Worm (Caenorhabditis elegans) whole organism, L4 larva: ENCODE data around the gene pie-1.

ENCODE experiments used
- aly-2 ChIP-seq: sonication (generic microtip); optimal IDR thresholded peaks from 2 replicates; lab custom pipeline; 2018; ENCODE audit warnings: missing biosample characterization, missing genetic modification characterization
- lsy-2 ChIP-seq, 2 experiments: fragments of 150-350 bp in 1 of 2; sonication (generic microtip) in 1 of 2; optimal IDR thresholded peaks; 2 replicates each; lab custom pipeline; 2014 to 2017; ENCODE audit warnings: missing biosample characterization in 2 of 2, missing genetic modification characterization in 2 of 2
- mxl-2 ChIP-seq: fragments of 200-800 bp; sonication (Bioruptor generic); conservative IDR thresholded peaks from 2 replicates; pipeline ENCODE4 v1.3.6; 2022; ENCODE audit warnings: missing genetic modification reagents, missing genetic modification characterization, missing compliant biosample characterization
- skn-1 ChIP-seq: fragments of 150-350 bp; optimal IDR thresholded peaks from 2 replicates; lab custom pipeline; 2014; ENCODE audit warnings: missing biosample characterization, missing genetic modification characterization
- zag-1 ChIP-seq: fragments of 150-350 bp; optimal IDR thresholded peaks from 2 replicates; lab custom pipeline; 2014; ENCODE audit warnings: missing biosample characterization, missing genetic modification characterization
- ztf-11 ChIP-seq: fragments of 150-350 bp; optimal IDR thresholded peaks from 2 replicates; lab custom pipeline; 2014; ENCODE audit warnings: missing biosample characterization, missing genetic modification characterization

ce11 chrIII:12428799-12429351 is 2.2 kb downstream of the pie-1 start:
- no peak for TF ChIP-seq aly-2 (tag; lab: Kevin White, UChicago)
- no peak for TF ChIP-seq zag-1 (tag; lab: Kevin White, UChicago)
- no peak for TF ChIP-seq skn-1 (tag; lab: Kevin White, UChicago)
- TF ChIP-seq lsy-2 (tag; optimal IDR thresholded peaks at IDR 0.05; lab: Kevin White, UChicago) = no peak
- no peak for TF ChIP-seq mxl-2 (GFP tag; lab: Robert Waterston, UW)
- no peak for TF ChIP-seq ztf-11 (tag; lab: Kevin White, UChicago)
